Fruit fly (Drosophila melanogaster): ENCODE results near the gene CG11570.

dm6 chr3L:11975811-11976210 lies 18.2 kb upstream of the CG11570 start, which contains the start of gene CG43896:
- TF ChIP-seq psq (optimal IDR thresholded peaks at IDR 0.05) = no peak
- TF ChIP-seq usp (GFP tag; optimal IDR thresholded peaks at IDR 0.05) = no peak
- TF ChIP-seq pan (optimal IDR thresholded peaks at IDR 0.05) = no peak
- TF ChIP-seq EcR (GFP tag; optimal IDR thresholded peaks at IDR 0.05) = no peak
